Worm (Caenorhabditis elegans): ENCODE results near the gene T01B7.13.
A peak's percentile ranks its signal among the peaks of the same experiment; 100 is the strongest.

T01B7.13 gene

ce11 chrII:8714913-8715447 is at the start of gene T01B7.13, which contains the start of gene rab-21:
TSS of gene T01B7.13 (plus strand) at chrII:8715397.
TSS of gene rab-21 (minus strand) at chrII:8715013.
- no peak for TF ChIP-seq elt-3 (tag; optimal IDR thresholded peaks at IDR 0.05)
- no peak for TF ChIP-seq ceh-82 (tag; optimal IDR thresholded peaks at IDR 0.05)
- TF ChIP-seq nhr-10 (tag; optimal IDR thresholded peaks at IDR 0.05), result no peak
- no peak for TF ChIP-seq Y55F3AM.14 (GFP tag; optimal IDR thresholded peaks at IDR 0.05)
- TF ChIP-seq nhr-129 (tag; optimal IDR thresholded peaks at IDR 0.05), result no peak
- TF ChIP-seq ztf-11 (tag; optimal IDR thresholded peaks at IDR 0.05), result no peak

- no peak for TF ChIP-seq nhr-23 (tag; optimal IDR thresholded peaks at IDR 0.05)
- TF ChIP-seq ceh-82 (tag; optimal IDR thresholded peaks at IDR 0.05), result no peak
- TF ChIP-seq nhr-77 (tag; optimal IDR thresholded peaks at IDR 0.05), result no peak
Measured at ce11 chrII:8668871-8669270, 46.3 kb upstream of the T01B7.13 start.

DNA sequence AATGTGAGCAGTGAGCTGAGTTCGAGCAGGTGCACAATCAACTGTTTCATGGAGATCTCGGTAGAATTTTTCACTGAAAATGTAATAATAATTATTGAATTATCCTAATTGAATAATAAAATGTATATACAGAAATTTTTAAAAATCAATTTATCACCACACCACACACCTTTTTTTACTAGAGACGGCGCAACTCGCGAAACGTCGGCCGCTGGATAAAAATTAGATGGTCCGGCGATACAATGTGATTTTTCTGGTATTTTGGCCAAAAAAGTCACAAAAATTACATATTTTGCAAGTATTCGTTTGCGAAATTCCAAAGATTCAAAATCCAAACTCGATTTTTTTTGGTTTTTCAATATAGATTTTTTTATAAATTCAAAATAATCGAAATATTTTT is 44.4 kb upstream of the T01B7.13 start:
- no peak for TF ChIP-seq ZK546.5 (tag; optimal IDR thresholded peaks at IDR 0.05)
- peak; percentile 35 for TF ChIP-seq snpc-4 (tag; optimal IDR thresholded peaks at IDR 0.05)
- TF ChIP-seq nhr-25 (tag; optimal IDR thresholded peaks at IDR 0.05), result no peak

DNA sequence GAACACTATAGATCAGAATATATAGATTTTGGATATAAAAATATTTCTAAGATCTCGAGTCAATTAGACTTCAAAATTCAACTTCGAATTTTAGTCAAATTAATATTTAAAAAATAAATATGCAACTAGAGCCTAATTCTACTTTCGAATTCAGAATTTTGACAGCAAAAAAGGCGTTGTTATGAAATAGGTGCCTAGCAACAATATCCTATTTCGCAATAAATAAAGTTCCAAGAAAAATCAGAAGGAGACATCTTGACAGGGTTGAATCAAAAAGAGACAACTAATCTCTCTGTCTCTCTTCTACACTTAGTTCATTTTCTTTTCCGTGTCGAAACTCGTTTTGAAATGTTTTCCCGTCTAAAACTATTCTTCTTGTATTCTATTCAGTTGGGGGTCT is 39.8 kb upstream of the T01B7.13 start:
- TF ChIP-seq nhr-25 (tag; optimal IDR thresholded peaks at IDR 0.05) (peak; percentile 16), lin-13 (GFP tag; optimal IDR thresholded peaks at IDR 0.05) (no peak)

- TF ChIP-seq gmeb-1 (tag; optimal IDR thresholded peaks at IDR 0.05) (no peak), fos-1 (tag; optimal IDR thresholded peaks at IDR 0.05) (peak; percentile 40)
Measured at ce11 chrII:8679799-8680198, 35.4 kb upstream of the T01B7.13 start.

ce11 chrII:8683933-8684332 is 31.3 kb upstream of the T01B7.13 start:
- TF ChIP-seq lin-13 (GFP tag; optimal IDR thresholded peaks at IDR 0.05), result peak; percentile 72
- peak; percentile 38 to 79 for TF ChIP-seq lsy-2 (tag; optimal IDR thresholded peaks at IDR 0.05)
- no peak for TF ChIP-seq nhr-25 (tag; optimal IDR thresholded peaks at IDR 0.05)
- no peak for TF ChIP-seq nhr-11 (tag; optimal IDR thresholded peaks at IDR 0.05)
- no peak for TF ChIP-seq nhr-129 (tag; optimal IDR thresholded peaks at IDR 0.05)
- no peak for TF ChIP-seq ztf-11 (tag; optimal IDR thresholded peaks at IDR 0.05)
- peak; percentile 84 for TF ChIP-seq C34F6.9 (tag; optimal IDR thresholded peaks at IDR 0.05)
- TF ChIP-seq unc-55 (GFP tag; optimal IDR thresholded peaks at IDR 0.05), result peak; percentile 71
- no peak for TF ChIP-seq ceh-16 (tag; optimal IDR thresholded peaks at IDR 0.05)
- no peak for TF ChIP-seq skn-1 (tag; optimal IDR thresholded peaks at IDR 0.05)
- no peak for TF ChIP-seq alr-1 (tag; optimal IDR thresholded peaks at IDR 0.05)
- peak; percentile 49 for TF ChIP-seq sma-9 (GFP tag; optimal IDR thresholded peaks at IDR 0.05)
- TF ChIP-seq sma-9 (tag; optimal IDR thresholded peaks at IDR 0.05), result no peak
- TF ChIP-seq nhr-23 (tag; optimal IDR thresholded peaks at IDR 0.05), result no peak
- TF ChIP-seq nhr-21 (tag; optimal IDR thresholded peaks at IDR 0.05), result no peak
- TF ChIP-seq aly-2 (tag; optimal IDR thresholded peaks at IDR 0.05), result no peak
- TF ChIP-seq ZK546.5 (tag; optimal IDR thresholded peaks at IDR 0.05), result no peak
- peak; percentile 59 for TF ChIP-seq crh-2 (tag; optimal IDR thresholded peaks at IDR 0.05)
- no peak for TF ChIP-seq peb-1 (tag; optimal IDR thresholded peaks at IDR 0.05)
- peak; percentile 14 for TF ChIP-seq fos-1 (tag; optimal IDR thresholded peaks at IDR 0.05)
- TF ChIP-seq R02D3.7 (tag; optimal IDR thresholded peaks at IDR 0.05), result no peak
- no peak for TF ChIP-seq nhr-6 (tag; optimal IDR thresholded peaks at IDR 0.05)
- TF ChIP-seq snpc-4 (tag; optimal IDR thresholded peaks at IDR 0.05), result no peak
- TF ChIP-seq nhr-12 (tag; optimal IDR thresholded peaks at IDR 0.05), result no peak
- no peak for TF ChIP-seq mab-5 (tag; optimal IDR thresholded peaks at IDR 0.05)

DNA sequence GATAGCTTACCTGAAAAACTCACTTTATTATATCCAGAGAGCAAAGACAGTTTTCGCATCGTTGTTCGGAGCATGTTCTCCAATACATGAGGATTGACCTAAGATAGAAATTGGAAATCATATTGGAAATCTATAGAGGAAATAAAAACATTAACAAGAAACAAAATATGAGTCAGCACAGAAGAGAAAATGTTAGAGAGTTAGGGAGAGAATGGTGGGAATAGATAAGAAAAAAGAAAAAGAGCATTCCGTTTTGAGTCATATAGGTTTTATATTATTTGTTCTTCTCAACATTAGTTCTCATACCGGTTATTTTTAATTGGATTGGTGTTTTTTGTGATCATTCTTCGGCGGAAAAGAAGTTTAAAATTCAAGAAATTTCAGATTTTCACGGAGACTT is 30.4 kb upstream of the T01B7.13 start, which contains the start of gene hgap-2:
hgap-2 (minus strand) TSS at position 101 of the 400 bp plus-strand sequence.
- no peak for TF ChIP-seq aly-2 (tag; optimal IDR thresholded peaks at IDR 0.05)
- TF ChIP-seq fos-1 (tag; optimal IDR thresholded peaks at IDR 0.05), result peak; percentile 53
- no peak for TF ChIP-seq nhr-21 (tag; optimal IDR thresholded peaks at IDR 0.05)
